Fruit fly (Drosophila melanogaster) whole organism, pupa: ENCODE data around the gene CG3819.

Experiments
- CG13204 ChIP-seq: fragments of 200-800 bp; sonication (Bioruptor generic); optimal IDR thresholded peaks from 2 replicates; lab custom pipeline; 2018; ENCODE audit warnings: missing biosample characterization, mild to moderate bottlenecking, missing genetic modification characterization, moderate library complexity
- CG17806 ChIP-seq: fragments of 200-800 bp; sonication (Bioruptor generic); optimal IDR thresholded peaks from 2 replicates; lab custom pipeline; 2018; ENCODE audit warnings: missing biosample characterization, mild to moderate bottlenecking, missing genetic modification characterization, moderate library complexity
- CG32121 ChIP-seq: fragments of 200-800 bp; sonication (Bioruptor generic); IDR thresholded peaks from 2 replicates; pipeline ENCODE4 v1.3.6; 2022; ENCODE audit warnings: missing biosample characterization, missing genetic modification characterization
- CG34367 ChIP-seq: fragments of 200-800 bp; sonication (Bioruptor generic); optimal IDR thresholded peaks from 2 replicates; lab custom pipeline; 2018; ENCODE audit warnings: missing biosample characterization, mild to moderate bottlenecking, missing genetic modification characterization
- CG8159 ChIP-seq: fragments of 200-800 bp; sonication (Bioruptor generic); optimal IDR thresholded peaks from 3 replicates; lab custom pipeline; 2018; ENCODE audit warnings: missing biosample characterization, mild to moderate bottlenecking, missing genetic modification characterization, moderate library complexity
- CG8301 ChIP-seq: fragments of 200-800 bp; sonication (Bioruptor generic); optimal IDR thresholded peaks from 2 replicates; lab custom pipeline; 2018; ENCODE audit warnings: missing biosample characterization, mild to moderate bottlenecking, missing genetic modification characterization
- EcR ChIP-seq: fragments of 200-800 bp; sonication (Bioruptor generic); optimal IDR thresholded peaks from 3 replicates; lab custom pipeline; 2019; ENCODE audit warnings: missing biosample characterization, missing genetic modification characterization, mild to moderate bottlenecking, moderate library complexity, missing genetic modification reagents
- Snoo ChIP-seq: fragments of 200-800 bp; sonication (Bioruptor generic); optimal IDR thresholded peaks from 3 replicates; lab custom pipeline; 2017; ENCODE audit warnings: missing biosample characterization, mild to moderate bottlenecking, missing genetic modification characterization, inconsistent platforms
- fd96Ca ChIP-seq: fragments of 200-800 bp; sonication (Bioruptor generic); IDR thresholded peaks from 3 replicates; pipeline ENCODE4 v1.3.6; 2022; ENCODE audit warnings: missing biosample characterization, missing genetic modification characterization
- gl ChIP-seq: fragments of 200-800 bp; sonication (Bioruptor generic); optimal IDR thresholded peaks from 2 replicates; lab custom pipeline; 2018; ENCODE audit warnings: missing biosample characterization, mild to moderate bottlenecking, missing genetic modification characterization

- TF ChIP-seq CG17806 (no peak), CG32121 (GFP tag; lab: Robert Waterston, UW) (no peak), CG8301 (tag; lab: Kevin White, UChicago) (no peak), EcR (GFP tag; lab: Kevin White, UChicago) (peak; percentile 51), Snoo (no peak), CG34367 (no peak), fd96Ca (no peak), CG13204 (GFP tag; lab: Kevin White, UChicago) (no peak), CG8159 (tag; lab: Kevin White, UChicago) (no peak), gl (tag; lab: Kevin White, UChicago) (no peak)
Observed at dm6 chr3L:18896297-18896863, 25.5 kb downstream of the CG3819 start.
